Worm (Caenorhabditis elegans) whole organism, late embryonic: ENCODE measurements around the gene C25F9.5.
A peak's percentile ranks its signal among the peaks of the same experiment; 100 is the strongest.

Source experiments
- C08G9.2 ChIP-seq: sonication (generic microtip); optimal IDR thresholded peaks from 2 replicates; lab custom pipeline; 2016; ENCODE audit warnings: mild to moderate bottlenecking, missing genetic modification characterization, moderate library complexity, missing compliant biosample characterization
- C38D4.7 ChIP-seq: fragments of 200-800 bp; sonication (Bioruptor generic); optimal IDR thresholded peaks from 2 replicates; lab custom pipeline; 2018; ENCODE audit warnings: mild to moderate bottlenecking, missing genetic modification characterization, moderate library complexity, missing compliant biosample characterization
- K09A11.1 ChIP-seq: sonication (generic microtip); optimal IDR thresholded peaks from 2 replicates; lab custom pipeline; 2017; ENCODE audit warnings: antibody characterized with exemption, mild to moderate bottlenecking, missing genetic modification characterization, missing compliant biosample characterization; ENCODE audit not compliant: insufficient read depth
- ahr-1 ChIP-seq: sonication (generic microtip); optimal IDR thresholded peaks from 2 replicates; lab custom pipeline; 2016; ENCODE audit warnings: missing genetic modification characterization, missing compliant biosample characterization
- ama-1 ChIP-seq: fragments of 150-350 bp; optimal IDR thresholded peaks from 2 replicates; lab custom pipeline; 2014
- ceh-18 ChIP-seq: sonication (generic microtip); optimal IDR thresholded peaks from 2 replicates; lab custom pipeline; 2016; ENCODE audit warnings: missing genetic modification characterization, missing compliant biosample characterization
- ceh-19 ChIP-seq: fragments of 200-800 bp; sonication (Bioruptor generic); optimal IDR thresholded peaks from 2 replicates; lab custom pipeline; 2018; ENCODE audit warnings: mild to moderate bottlenecking, missing genetic modification characterization, missing compliant biosample characterization
- ceh-2 ChIP-seq: sonication (generic microtip); optimal IDR thresholded peaks from 2 replicates; lab custom pipeline; 2016; ENCODE audit warnings: missing genotype, missing genetic modification characterization, missing compliant biosample characterization
- ceh-22 ChIP-seq: sonication (generic microtip); optimal IDR thresholded peaks from 2 replicates; lab custom pipeline; 2017; ENCODE audit warnings: missing biosample characterization, missing genetic modification characterization
- ceh-24 ChIP-seq: sonication (generic microtip); optimal IDR thresholded peaks from 2 replicates; lab custom pipeline; 2016; ENCODE audit warnings: mild to moderate bottlenecking, missing genetic modification characterization, missing compliant biosample characterization
- ceh-45 ChIP-seq: fragments of 200-800 bp; sonication (Bioruptor generic); IDR thresholded peaks from 2 replicates; pipeline ENCODE4 v1.3.6; 2022; ENCODE audit warnings: missing genetic modification reagents, missing genetic modification characterization, missing compliant biosample characterization
- ceh-9 ChIP-seq: sonication (generic microtip); optimal IDR thresholded peaks from 2 replicates; lab custom pipeline; 2016; ENCODE audit warnings: mild to moderate bottlenecking, missing genetic modification characterization, inconsistent platforms, missing compliant biosample characterization
- che-1 ChIP-seq: sonication (generic microtip); optimal IDR thresholded peaks from 2 replicates; lab custom pipeline; 2016; ENCODE audit warnings: mild to moderate bottlenecking, missing genetic modification characterization, missing compliant biosample characterization
- dve-1 ChIP-seq: sonication (generic microtip); optimal IDR thresholded peaks from 2 replicates; lab custom pipeline; 2017; ENCODE audit warnings: antibody characterized with exemption, mild to moderate bottlenecking, missing genetic modification characterization, missing compliant biosample characterization
- elt-2 ChIP-seq: sonication (generic microtip); optimal IDR thresholded peaks from 2 replicates; lab custom pipeline; 2016; ENCODE audit warnings: missing genetic modification reagents, missing genetic modification characterization, missing compliant biosample characterization
- ets-4 ChIP-seq: sonication (generic microtip); optimal IDR thresholded peaks from 2 replicates; lab custom pipeline; 2016; ENCODE audit warnings: missing genetic modification characterization, missing compliant biosample characterization
- eyg-1 ChIP-seq: sonication (generic microtip); optimal IDR thresholded peaks from 2 replicates; lab custom pipeline; 2016; ENCODE audit warnings: missing genotype, missing genetic modification characterization, missing compliant biosample characterization
- fkh-6 ChIP-seq: sonication (generic microtip); optimal IDR thresholded peaks from 2 replicates; lab custom pipeline; 2016; ENCODE audit warnings: missing genetic modification characterization, missing compliant biosample characterization
- hlh-13 ChIP-seq: fragments of 200-800 bp; sonication (Bioruptor generic); optimal IDR thresholded peaks from 2 replicates; lab custom pipeline; 2018; ENCODE audit warnings: mild to moderate bottlenecking, missing genetic modification characterization, missing compliant biosample characterization
- hlh-15 ChIP-seq: sonication (generic microtip); optimal IDR thresholded peaks from 2 replicates; lab custom pipeline; 2016; ENCODE audit warnings: missing genetic modification characterization, missing compliant biosample characterization
- hlh-8 ChIP-seq: sonication (generic microtip); optimal IDR thresholded peaks from 2 replicates; lab custom pipeline; 2016; ENCODE audit warnings: missing genotype, missing genetic modification characterization, missing compliant biosample characterization
- lim-6 ChIP-seq: sonication (generic microtip); optimal IDR thresholded peaks from 2 replicates; lab custom pipeline; 2016; ENCODE audit warnings: missing genetic modification characterization, missing compliant biosample characterization
- nfya-1 ChIP-seq: sonication (generic microtip); optimal IDR thresholded peaks from 2 replicates; lab custom pipeline; 2017; ENCODE audit warnings: missing genetic modification characterization, mild to moderate bottlenecking, missing compliant biosample characterization, antibody characterized with exemption, moderate library complexity
- nhr-232 ChIP-seq: sonication (generic microtip); optimal IDR thresholded peaks from 2 replicates; lab custom pipeline; 2016; ENCODE audit warnings: missing genetic modification characterization, missing compliant biosample characterization
- pag-3 ChIP-seq: sonication (generic microtip); optimal IDR thresholded peaks from 2 replicates; lab custom pipeline; 2016; ENCODE audit warnings: missing compliant biosample characterization, missing genetic modification characterization, borderline replicate concordance
- pha-4 ChIP-seq: fragments of 150-350 bp; optimal IDR thresholded peaks from 2 replicates; lab custom pipeline; 2018; ENCODE audit warnings: missing biosample characterization, missing genetic modification reagents, missing genetic modification characterization
- pqm-1 ChIP-seq: sonication (generic microtip); optimal IDR thresholded peaks from 2 replicates; lab custom pipeline; 2016; ENCODE audit warnings: missing genetic modification characterization, missing compliant biosample characterization
- rnt-1 ChIP-seq: sonication (generic microtip); optimal IDR thresholded peaks from 2 replicates; lab custom pipeline; 2016; ENCODE audit warnings: missing genetic modification characterization, missing compliant biosample characterization
- sox-2 ChIP-seq: fragments of 200-800 bp; sonication (Bioruptor generic); IDR thresholded peaks from 2 replicates; pipeline ENCODE4 v1.3.6; 2022; ENCODE audit warnings: missing genetic modification reagents, missing genetic modification characterization, missing compliant biosample characterization
- syd-9 ChIP-seq: sonication (generic microtip); optimal IDR thresholded peaks from 2 replicates; lab custom pipeline; 2016; ENCODE audit warnings: mild to moderate bottlenecking, missing genetic modification characterization, moderate library complexity, missing compliant biosample characterization
- ttx-3 ChIP-seq: sonication (generic microtip); optimal IDR thresholded peaks from 2 replicates; lab custom pipeline; 2016; ENCODE audit warnings: missing genetic modification reagents, missing genetic modification characterization, missing compliant biosample characterization
- unc-42 ChIP-seq: sonication (generic microtip); optimal IDR thresholded peaks from 2 replicates; lab custom pipeline; 2016; ENCODE audit warnings: missing genotype, missing genetic modification characterization, missing compliant biosample characterization
- unc-55 ChIP-seq: sonication (generic microtip); optimal IDR thresholded peaks from 2 replicates; lab custom pipeline; 2017; ENCODE audit warnings: missing biosample characterization, missing genetic modification reagents, missing genetic modification characterization
- zip-5 ChIP-seq: sonication (generic microtip); optimal IDR thresholded peaks from 2 replicates; lab custom pipeline; 2016; ENCODE audit warnings: missing genetic modification characterization, missing compliant biosample characterization
- ztf-16 ChIP-seq: sonication (generic microtip); optimal IDR thresholded peaks from 2 replicates; lab custom pipeline; 2017; ENCODE audit warnings: missing genetic modification characterization, missing compliant biosample characterization

C25F9.5 gene

ce11 chrV:19371777-19372176 is 38.9 kb downstream of the C25F9.5 start:
- TF ChIP-seq pag-3 (tag; lab: Kevin White, UChicago), result peak; percentile 54
- TF ChIP-seq rnt-1 (tag; lab: Kevin White, UChicago), result no peak
- TF ChIP-seq ceh-24 (tag; lab: Kevin White, UChicago), result peak; percentile 10

- TF ChIP-seq ahr-1 (tag; lab: Kevin White, UChicago), result no peak
- no peak for TF ChIP-seq ceh-2 (tag; lab: Kevin White, UChicago)
- no peak for TF ChIP-seq sox-2 (GFP tag; lab: Robert Waterston, UW)
- TF ChIP-seq unc-42 (tag; lab: Kevin White, UChicago), result no peak
- TF ChIP-seq fkh-6, result no peak
- no peak for TF ChIP-seq K09A11.1 (tag; lab: Kevin White, UChicago)
- TF ChIP-seq eyg-1 (tag; lab: Kevin White, UChicago), result no peak
- no peak for TF ChIP-seq pag-3 (tag; lab: Kevin White, UChicago)
- TF ChIP-seq nhr-232, result no peak
- no peak for TF ChIP-seq C38D4.7 (GFP tag; lab: Kevin White, UChicago)
- TF ChIP-seq hlh-8, result no peak
- no peak for TF ChIP-seq pqm-1
- TF ChIP-seq ceh-9 (tag; lab: Kevin White, UChicago), result no peak
- no peak for TF ChIP-seq ztf-16 (tag; lab: Kevin White, UChicago)
- TF ChIP-seq rnt-1 (tag; lab: Kevin White, UChicago), result no peak
Measured at ce11 chrV:19371253-19371652, 39.4 kb downstream of the C25F9.5 start, which contains the start of gene Y43F8A.2. Y43F8A.2 (plus strand) TSS chrV:19371553.

- TF ChIP-seq nfya-1 (tag; lab: Kevin White, UChicago), result no peak
- no peak for TF ChIP-seq C38D4.7 (GFP tag; lab: Kevin White, UChicago)
- TF ChIP-seq dve-1 (tag; lab: Kevin White, UChicago), result no peak
- no peak for TF ChIP-seq elt-2 (tag; lab: Kevin White, UChicago)
- TF ChIP-seq lim-6 (tag; lab: Kevin White, UChicago), result no peak
- no peak for TF ChIP-seq ceh-18 (tag; lab: Kevin White, UChicago)
- no peak for TF ChIP-seq hlh-15
- no peak for TF ChIP-seq zip-5 (tag; lab: Kevin White, UChicago)
- no peak for TF ChIP-seq ttx-3 (tag; lab: Kevin White, UChicago)
- no peak for TF ChIP-seq C08G9.2 (tag; lab: Kevin White, UChicago)
- no peak for TF ChIP-seq syd-9
- TF ChIP-seq unc-55 (GFP tag; lab: Kevin White, UChicago), result no peak
- TF ChIP-seq pha-4 (tag; lab: Kevin White, UChicago), result no peak
- no peak for TF ChIP-seq fkh-6
- no peak for TF ChIP-seq K09A11.1 (tag; lab: Kevin White, UChicago)
- TF ChIP-seq hlh-13 (GFP tag; lab: Kevin White, UChicago), result no peak
- no peak for TF ChIP-seq eyg-1 (tag; lab: Kevin White, UChicago)
- TF ChIP-seq rnt-1 (tag; lab: Kevin White, UChicago), result no peak
- no peak for TF ChIP-seq nhr-232
Measured at ce11 chrV:19370189-19370588, 40.5 kb downstream of the C25F9.5 start, which contains the start of gene Y43F8A.1. Y43F8A.1 (plus strand) TSS chrV:19370489.

ce11 chrV:19362568-19362967 is 48.1 kb downstream of the C25F9.5 start, which contains the start of gene C14B4.2:
C14B4.2 (minus strand) TSS chrV:19362668.
- TF ChIP-seq ets-4 (tag; lab: Kevin White, UChicago), result no peak
- no peak for TF ChIP-seq K09A11.1 (tag; lab: Kevin White, UChicago)
- no peak for TF ChIP-seq hlh-8
- no peak for TF ChIP-seq ceh-45 (GFP tag; lab: Robert Waterston, UW)
- no peak for TF ChIP-seq ceh-19 (GFP tag; lab: Kevin White, UChicago)
- TF ChIP-seq che-1 (tag; lab: Kevin White, UChicago), result no peak
- TF ChIP-seq ceh-9 (tag; lab: Kevin White, UChicago), result no peak
- no peak for TF ChIP-seq ceh-18 (tag; lab: Kevin White, UChicago)
- TF ChIP-seq C08G9.2 (tag; lab: Kevin White, UChicago), result no peak
- TF ChIP-seq C38D4.7 (GFP tag; lab: Kevin White, UChicago), result no peak
- no peak for TF ChIP-seq ama-1 (lab: Kevin White, UChicago)
- TF ChIP-seq hlh-13 (GFP tag; lab: Kevin White, UChicago), result no peak
- no peak for TF ChIP-seq ceh-22 (tag; lab: Kevin White, UChicago)
- TF ChIP-seq nhr-232, result no peak
- TF ChIP-seq zip-5 (tag; lab: Kevin White, UChicago), result no peak
- TF ChIP-seq, all 69 proteins: peak for 0
